Worm (Caenorhabditis elegans) whole organism, L4/young adult: ENCODE data around the gene fbxa-14.

Experiments used
- W03F9.2 ChIP-seq: fragments of 150-350 bp; optimal IDR thresholded peaks from 2 replicates; lab custom pipeline; 2014; ENCODE audit warnings: missing biosample characterization, missing genetic modification characterization
- dao-5 ChIP-seq: sonication (generic microtip); optimal IDR thresholded peaks from 2 replicates; lab custom pipeline; 2016; ENCODE audit warnings: missing genotype, missing genetic modification characterization, moderate library complexity, missing compliant biosample characterization
- him-1 ChIP-seq: sonication (generic microtip); optimal IDR thresholded peaks from 2 replicates; lab custom pipeline; 2016; ENCODE audit warnings: missing genotype, missing genetic modification reagents, missing genetic modification characterization, missing compliant biosample characterization

DNA sequence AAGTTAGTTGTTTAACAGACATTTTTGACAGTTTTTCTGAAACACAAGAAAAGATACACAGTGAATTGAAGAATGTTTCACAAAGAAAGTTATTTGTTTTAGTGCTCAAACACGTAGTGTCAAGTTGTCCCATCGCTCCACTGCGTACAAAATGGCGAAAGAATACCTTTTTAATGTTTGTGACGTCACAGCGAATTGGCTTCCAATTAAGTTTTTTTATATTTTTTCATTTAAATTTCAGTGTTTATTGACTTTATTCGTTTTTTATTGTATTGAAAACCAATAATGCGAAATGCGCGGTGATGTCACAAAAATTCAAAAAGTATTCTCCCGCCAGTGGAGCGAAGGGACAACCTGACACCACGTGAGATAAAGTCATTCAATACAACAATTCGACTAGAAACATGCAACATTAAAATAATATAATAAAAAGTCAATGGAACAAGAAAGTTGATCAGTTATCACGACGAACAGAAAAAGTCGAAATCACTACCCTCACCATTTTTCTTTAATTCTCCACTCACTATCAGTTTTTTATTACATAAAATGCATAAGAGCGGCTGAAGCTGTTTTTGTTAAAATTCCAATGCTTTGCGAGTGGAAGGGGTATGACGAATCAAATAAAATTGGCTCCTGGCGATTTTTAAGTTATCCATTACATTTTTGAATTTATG lies 50.6 kb downstream of the fbxa-14 start, which contains the start of gene fbxa-29:
- TF ChIP-seq him-1 (tag; lab: Kevin White, UChicago) (no peak), dao-5 (tag; lab: Kevin White, UChicago) (no peak), W03F9.2 (tag; lab: Kevin White, UChicago) (no peak)
